Fruit fly (Drosophila melanogaster): ENCODE measurements around the gene ath.

DNA sequence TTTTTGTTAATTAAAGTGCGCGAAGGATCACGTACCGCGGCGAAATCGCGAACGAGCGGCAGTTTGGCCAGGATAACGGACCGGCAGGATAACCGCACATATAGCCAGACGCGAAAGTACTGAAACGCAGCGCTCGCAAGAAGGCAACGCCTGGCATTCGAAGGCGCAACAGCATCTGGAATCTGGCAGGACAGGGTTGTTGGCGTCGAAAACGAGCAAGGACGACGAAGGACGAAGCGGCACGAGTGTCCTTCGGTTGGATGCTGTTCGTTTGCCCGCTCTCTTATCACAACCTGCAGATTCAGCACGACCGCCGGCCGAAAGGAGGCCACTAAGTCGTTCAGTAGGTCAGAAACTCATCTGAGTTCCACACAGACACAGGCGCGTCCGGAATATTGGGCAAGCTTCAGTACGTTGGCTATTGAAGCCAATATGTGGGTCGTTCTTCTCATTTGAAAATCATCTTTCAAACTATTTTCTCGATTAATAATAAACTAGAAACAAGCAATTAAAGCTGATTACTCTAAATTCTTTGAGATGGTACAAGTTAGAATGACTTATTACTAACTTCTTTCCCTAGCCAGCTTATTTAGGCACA is 30.7 kb upstream of the ath start, which contains the start of gene CG44153:
- TF ChIP-seq cic (GFP tag; optimal IDR thresholded peaks at IDR 0.05) (no peak), cnc (optimal IDR thresholded peaks at IDR 0.05) (no peak), Hr96 (GFP tag; optimal IDR thresholded peaks at IDR 0.05) (no peak), CG1620 (GFP tag; optimal IDR thresholded peaks at IDR 0.05) (no peak), bab1 (GFP tag; optimal IDR thresholded peaks at IDR 0.05) (no peak)

Data from whole organism, adult.